Worm (Caenorhabditis elegans): Measurements from ENCODE around the gene cebp-1.

ce11 chrX:1483229-1483628 lies 29.6 kb upstream of the cebp-1 start:
- no peak for TF ChIP-seq flt-1 (GFP tag; IDR thresholded peaks at IDR 0.05)
- no peak for TF ChIP-seq ztf-29 (GFP tag; IDR thresholded peaks at IDR 0.05)
- TF ChIP-seq ztf-23 (GFP tag; IDR thresholded peaks at IDR 0.05) = no peak
- TF ChIP-seq T22C8.4 (GFP tag; IDR thresholded peaks at IDR 0.05) = no peak
- TF ChIP-seq tab-1 (GFP tag; IDR thresholded peaks at IDR 0.05) = no peak
- no peak for TF ChIP-seq med-1 (GFP tag; optimal IDR thresholded peaks at IDR 0.05; ENCODE audit: insufficient read depth)
- no peak for TF ChIP-seq cog-1 (tag; optimal IDR thresholded peaks at IDR 0.05)

Data from whole organism, midembryonic.